Fruit fly (Drosophila melanogaster) whole organism, larva: ENCODE results near the gene CG3062.
A peak's percentile ranks its signal among the peaks of the same experiment; 100 is the strongest.

Source experiments
- noc ChIP-seq: fragments of 200-800 bp; sonication (Bioruptor generic); optimal IDR thresholded peaks from 3 replicates; lab custom pipeline; 2019; ENCODE audit warnings: missing biosample characterization, mild to moderate bottlenecking, missing genetic modification characterization, moderate library complexity

CG3062 gene

dm6 chrX:4615684-4616292, 28.9 kb downstream of the CG3062 start:
- no peak for TF ChIP-seq noc (tag; lab: Kevin White, UChicago)

dm6 chrX:4614945-4615344, 29.7 kb downstream of the CG3062 start:
- no peak for TF ChIP-seq noc (tag; lab: Kevin White, UChicago)

- TF ChIP-seq noc (tag; lab: Kevin White, UChicago): peak; percentile 65
Observed at dm6 chrX:4614325-4614724, 30.3 kb downstream of the CG3062 start.

dm6 chrX:4613613-4614012, 31.1 kb downstream of the CG3062 start:
- TF ChIP-seq noc (tag; lab: Kevin White, UChicago): no peak

dm6 chrX:4612454-4612853, 32.2 kb downstream of the CG3062 start:
- no peak for TF ChIP-seq noc (tag; lab: Kevin White, UChicago)

- TF ChIP-seq noc (tag; lab: Kevin White, UChicago): peak; percentile 27
Observed at dm6 chrX:4610481-4610880, 34.2 kb downstream of the CG3062 start.

dm6 chrX:4609737-4610136, 34.9 kb downstream of the CG3062 start:
- no peak for TF ChIP-seq noc (tag; lab: Kevin White, UChicago)

- TF ChIP-seq noc (tag; lab: Kevin White, UChicago): no peak
Observed at dm6 chrX:4606447-4606846, 38.2 kb downstream of the CG3062 start.

- no peak for TF ChIP-seq noc (tag; lab: Kevin White, UChicago)
Observed at dm6 chrX:4605313-4605712, 39.4 kb downstream of the CG3062 start.

dm6 chrX:4604553-4604952, 40.1 kb downstream of the CG3062 start:
- TF ChIP-seq noc (tag; lab: Kevin White, UChicago): no peak

dm6 chrX:4604107-4604506, 40.6 kb downstream of the CG3062 start:
- peak; percentile 17 for TF ChIP-seq noc (tag; lab: Kevin White, UChicago)

dm6 chrX:4599897-4600469, 44.7 kb downstream of the CG3062 start:
- no peak for TF ChIP-seq noc (tag; lab: Kevin White, UChicago)

dm6 chrX:4596467-4597183, 48.0 kb downstream of the CG3062 start:
- TF ChIP-seq noc (tag; lab: Kevin White, UChicago): no peak

dm6 chrX:4592258-4592657, 52.4 kb downstream of the CG3062 start:
- TF ChIP-seq noc (tag; lab: Kevin White, UChicago): no peak
